Fruit fly (Drosophila melanogaster) whole organism, embryonic: ENCODE results near the gene Rexo5.
A peak's percentile ranks its signal among the peaks of the same experiment; 100 is the strongest.

Experiments used
- Bdp1 ChIP-seq: fragments of 200-800 bp; sonication (Bioruptor generic); optimal IDR thresholded peaks from 3 replicates; lab custom pipeline; 2016; ENCODE audit warnings: missing biosample characterization, missing genetic modification characterization
- Bgb ChIP-seq: fragments of 200-800 bp; sonication (Bioruptor generic); IDR thresholded peaks from 2 replicates; pipeline ENCODE4 v1.3.6; 2022; ENCODE audit warnings: missing biosample characterization, missing genetic modification characterization; ENCODE audit not compliant: partially characterized antibody
- CG11398 ChIP-seq: fragments of 200-800 bp; sonication (Bioruptor generic); optimal IDR thresholded peaks from 2 replicates; lab custom pipeline; 2016; ENCODE audit warnings: missing biosample characterization, missing genetic modification characterization
- CG11695 ChIP-seq: fragments of 200-800 bp; sonication (Bioruptor generic); IDR thresholded peaks from 3 replicates; pipeline ENCODE4 v1.3.6; 2022; ENCODE audit warnings: missing biosample characterization, missing genetic modification characterization
- CG16863 ChIP-seq: fragments of 200-800 bp; sonication (Bioruptor generic); optimal IDR thresholded peaks from 3 replicates; lab custom pipeline; 2016; ENCODE audit warnings: missing biosample characterization, missing genetic modification characterization
- CG18599 ChIP-seq: fragments of 200-800 bp; sonication (Bioruptor generic); optimal IDR thresholded peaks from 3 replicates; lab custom pipeline; 2017; ENCODE audit warnings: missing biosample characterization, missing genetic modification characterization, mild to moderate bottlenecking, moderate library complexity, missing genetic modification reagents
- CG31388 ChIP-seq: fragments of 200-800 bp; sonication (Bioruptor generic); optimal IDR thresholded peaks from 2 replicates; lab custom pipeline; 2016; ENCODE audit warnings: missing biosample characterization, missing genetic modification characterization
- CG4730 ChIP-seq: fragments of 200-800 bp; sonication (Bioruptor generic); IDR thresholded peaks from 2 replicates; pipeline ENCODE4 v1.3.6; 2022; ENCODE audit warnings: missing biosample characterization, missing genetic modification characterization
- CG5245 ChIP-seq: fragments of 200-800 bp; sonication (Bioruptor generic); optimal IDR thresholded peaks from 3 replicates; lab custom pipeline; 2016; ENCODE audit warnings: missing biosample characterization, missing genetic modification characterization
- CG8290 ChIP-seq, 3 experiments: fragments of 200-800 bp; sonication (Bioruptor generic); optimal IDR thresholded peaks; 2 replicates each; lab custom pipeline; 2016 to 2019; ENCODE audit warnings: missing biosample characterization in 3 of 3, missing genetic modification characterization in 3 of 3, mild to moderate bottlenecking in 2 of 3, moderate library complexity in 1 of 3
- CG8765 ChIP-seq: fragments of 200-800 bp; sonication (Bioruptor generic); IDR thresholded peaks from 2 replicates; pipeline ENCODE4 v1.3.6; 2022; ENCODE audit warnings: missing biosample characterization, missing genetic modification characterization
- CG9932 ChIP-seq: fragments of 200-800 bp; sonication (Bioruptor generic); IDR thresholded peaks from 2 replicates; pipeline ENCODE4 v1.3.6; 2022; ENCODE audit warnings: missing biosample characterization, missing genetic modification characterization
- CTCF ChIP-seq: fragments of 200-800 bp; sonication (Bioruptor generic); optimal IDR thresholded peaks from 2 replicates; lab custom pipeline; 2017; ENCODE audit warnings: missing biosample characterization, mild to moderate bottlenecking, missing genetic modification characterization, moderate library complexity
- Deaf1 ChIP-seq: fragments of 200-800 bp; optimal IDR thresholded peaks from 3 replicates; lab custom pipeline; 2019; ENCODE audit warnings: missing biosample characterization, mild to moderate bottlenecking, missing genetic modification characterization, moderate library complexity
- HLHmδ ChIP-seq: fragments of 200-800 bp; sonication (Bioruptor generic); optimal IDR thresholded peaks from 2 replicates; lab custom pipeline; 2018; ENCODE audit warnings: missing biosample characterization, mild to moderate bottlenecking, missing genetic modification characterization, moderate library complexity
- Hey ChIP-seq: fragments of 200-800 bp; sonication (Bioruptor generic); optimal IDR thresholded peaks from 3 replicates; lab custom pipeline; 2018; ENCODE audit warnings: missing biosample characterization, mild to moderate bottlenecking, missing genetic modification characterization
- HmgZ ChIP-seq: fragments of 200-800 bp; sonication (Bioruptor generic); optimal IDR thresholded peaks from 2 replicates; lab custom pipeline; 2018; ENCODE audit warnings: missing biosample characterization, mild to moderate bottlenecking, missing genetic modification characterization
- Jarid2 ChIP-seq: fragments of 200-800 bp; sonication (Bioruptor generic); optimal IDR thresholded peaks from 3 replicates; lab custom pipeline; 2017; ENCODE audit warnings: mild to moderate bottlenecking, missing biosample characterization, missing genetic modification reagents, missing genetic modification characterization
- MTF-1 ChIP-seq: fragments of 200-800 bp; sonication (Bioruptor generic); optimal IDR thresholded peaks from 2 replicates; lab custom pipeline; 2018; ENCODE audit warnings: missing biosample characterization, mild to moderate bottlenecking, missing genetic modification characterization, borderline replicate concordance
- Med ChIP-seq: fragments of 200-800 bp; sonication (Bioruptor generic); peaks from one replicate; lab custom pipeline; 2016; ENCODE audit warnings: missing biosample characterization, missing genetic modification characterization, mild to moderate bottlenecking, inconsistent platforms, moderate library complexity
- Meics ChIP-seq: fragments of 200-800 bp; sonication (Bioruptor generic); optimal IDR thresholded peaks from 2 replicates; lab custom pipeline; 2017; ENCODE audit warnings: missing biosample characterization, mild to moderate bottlenecking, missing genetic modification characterization
- Oaz ChIP-seq: fragments of 200-800 bp; sonication (Bioruptor generic); IDR thresholded peaks from 2 replicates; pipeline ENCODE4 v1.3.6; 2022; ENCODE audit warnings: missing biosample characterization, missing genetic modification characterization
- Sry-δ ChIP-seq: fragments of 200-800 bp; sonication (Bioruptor generic); optimal IDR thresholded peaks from 2 replicates; lab custom pipeline; 2016; ENCODE audit warnings: missing biosample characterization, missing genetic modification characterization
- Ssrp ChIP-seq: fragments of 200-800 bp; sonication (Bioruptor generic); optimal IDR thresholded peaks from 2 replicates; lab custom pipeline; 2018; ENCODE audit warnings: missing biosample characterization, mild to moderate bottlenecking, missing genetic modification characterization, moderate library complexity
- Trl ChIP-seq, 3 experiments: fragments of >200 bp in 2 of 3; fragments of 200-800 bp in 1 of 3; sonication (Bioruptor generic) in 1 of 3; optimal IDR thresholded peaks; 2 replicates in 1 of 3; 3 replicates in 2 of 3; lab custom pipeline; 2016 to 2017; ENCODE audit warnings: missing biosample characterization in 1 of 3, missing genetic modification characterization in 1 of 3
- Vsx1 ChIP-seq: fragments of 200-800 bp; sonication (Bioruptor generic); optimal IDR thresholded peaks from 2 replicates; lab custom pipeline; 2017; ENCODE audit warnings: missing biosample characterization, mild to moderate bottlenecking, missing genetic modification characterization, missing genetic modification reagents
- abd-A ChIP-seq: fragments of 200-800 bp; sonication (Bioruptor generic); optimal IDR thresholded peaks from 3 replicates; lab custom pipeline; 2019; ENCODE audit warnings: missing biosample characterization, mild to moderate bottlenecking, missing genetic modification characterization, moderate library complexity
- exex ChIP-seq: fragments of 200-800 bp; sonication (Bioruptor generic); optimal IDR thresholded peaks from 4 replicates; lab custom pipeline; 2018; ENCODE audit warnings: missing biosample characterization, mild to moderate bottlenecking, missing genetic modification characterization, moderate library complexity
- gro ChIP-seq: fragments of 200-800 bp; sonication (Bioruptor generic); optimal IDR thresholded peaks from 2 replicates; lab custom pipeline; 2016; ENCODE audit warnings: missing biosample characterization, missing genetic modification characterization
- jing ChIP-seq: fragments of 200-800 bp; sonication (Bioruptor generic); optimal IDR thresholded peaks from 2 replicates; lab custom pipeline; 2018; ENCODE audit warnings: missing biosample characterization, mild to moderate bottlenecking, missing genetic modification characterization
- kah ChIP-seq: fragments of 200-800 bp; sonication (Bioruptor generic); optimal IDR thresholded peaks from 2 replicates; lab custom pipeline; 2018; ENCODE audit warnings: missing biosample characterization, mild to moderate bottlenecking, missing genetic modification characterization
- lab ChIP-seq: fragments of 200-800 bp; sonication (Bioruptor generic); optimal IDR thresholded peaks from 3 replicates; lab custom pipeline; 2017; ENCODE audit warnings: missing biosample characterization, missing genetic modification characterization, mild to moderate bottlenecking, moderate library complexity, missing genetic modification reagents
- mirr ChIP-seq: fragments of 200-800 bp; sonication (Bioruptor generic); optimal IDR thresholded peaks from 3 replicates; lab custom pipeline; 2018; ENCODE audit warnings: missing biosample characterization, mild to moderate bottlenecking, missing genetic modification characterization
- nerfin-1 ChIP-seq: fragments of 200-800 bp; sonication (Bioruptor generic); optimal IDR thresholded peaks from 3 replicates; lab custom pipeline; 2019; ENCODE audit warnings: missing biosample characterization, mild to moderate bottlenecking, missing genetic modification characterization, moderate library complexity
- pan ChIP-seq, 4 experiments: fragments of >200 bp in 3 of 4; fragments of 200-800 bp in 1 of 4; sonication (Bioruptor generic) in 1 of 4; optimal IDR thresholded peaks in 3 of 4; IDR thresholded peaks in 1 of 4; 2 replicates each; pipeline versions ENCODE4 v1.3.6 to Lab custom; 2017 to 2022; ENCODE audit warnings: missing biosample characterization in 2 of 4, missing genetic modification characterization in 2 of 4, mixed read lengths in 1 of 4
- pita ChIP-seq: fragments of 200-800 bp; sonication (Bioruptor generic); optimal IDR thresholded peaks from 2 replicates; lab custom pipeline; 2017; ENCODE audit warnings: missing biosample characterization, mild to moderate bottlenecking, missing genetic modification characterization
- seq ChIP-seq: fragments of 200-800 bp; sonication (Bioruptor generic); IDR thresholded peaks from 2 replicates; pipeline ENCODE4 v1.3.6; 2022; ENCODE audit warnings: missing biosample characterization, missing genetic modification characterization
- slou ChIP-seq: fragments of 200-800 bp; sonication (Bioruptor generic); optimal IDR thresholded peaks from 3 replicates; lab custom pipeline; 2016; ENCODE audit warnings: missing biosample characterization, missing genetic modification characterization
- sr ChIP-seq: fragments of 200-800 bp; sonication (Bioruptor generic); IDR thresholded peaks from 3 replicates; pipeline ENCODE4 v1.3.6; 2022; ENCODE audit warnings: missing biosample characterization, missing genetic modification characterization
- stwl ChIP-seq: fragments of 200-800 bp; sonication (Bioruptor generic); optimal IDR thresholded peaks from 3 replicates; lab custom pipeline; 2018; ENCODE audit warnings: missing biosample characterization, mild to moderate bottlenecking, missing genetic modification characterization, moderate library complexity
- sug ChIP-seq: fragments of 200-800 bp; optimal IDR thresholded peaks from 2 replicates; lab custom pipeline; 2019; ENCODE audit warnings: missing biosample characterization, mild to moderate bottlenecking, missing genetic modification characterization, moderate library complexity

The Rexo5 gene

dm6 chr3L:6612637-6613036 is 9.2 kb downstream of the Rexo5 start (continued):
- TF ChIP-seq sr (GFP tag; lab: Robert Waterston, UW) (0 out of 3 replicates have a peak, but pooled peaks have one; percentile 36), pan (optimal IDR thresholded peaks at IDR 0.05; lab: Kevin White, UChicago) (no peak), pan (GFP tag; optimal IDR thresholded peaks at IDR 0.05 in 1 of 2, IDR thresholded peaks at IDR 0.05 in 1 of 2) (peak in 1 of 2 experiments; percentile 55)
- TF ChIP-seq, all 482 proteins: peak for 84

dm6 chr3L:6615181-6615580 is 11.7 kb downstream of the Rexo5 start:
- peak; percentile 53 for TF ChIP-seq gro (GFP tag; lab: Kevin White, UChicago)
- TF ChIP-seq Vsx1 (GFP tag; lab: Kevin White, UChicago) = peak; percentile 59
- TF ChIP-seq CG31388 (GFP tag; lab: Kevin White, UChicago) = no peak
- TF ChIP-seq Ssrp (tag; lab: Kevin White, UChicago) = no peak
- peak; percentile 46 for TF ChIP-seq sug (tag; lab: Kevin White, UChicago)
- TF ChIP-seq mirr (GFP tag; lab: Kevin White, UChicago) = no peak
- TF ChIP-seq slou (GFP tag; lab: Kevin White, UChicago) = no peak
- peak; percentile 15 for TF ChIP-seq CG18599 (GFP tag; lab: Kevin White, UChicago)
- TF ChIP-seq CG11695 (GFP tag; lab: Robert Waterston, UW) = no peak
- peak; percentile 96 for TF ChIP-seq exex (tag; lab: Kevin White, UChicago)
- TF ChIP-seq HLHmδ (GFP tag; lab: Kevin White, UChicago) = no peak
- no peak for TF ChIP-seq kah (GFP tag; lab: Kevin White, UChicago)
- no peak for TF ChIP-seq jing (GFP tag; lab: Kevin White, UChicago)
- peak; percentile 22 for TF ChIP-seq Hey
- peak; percentile 67 for TF ChIP-seq lab (GFP tag; lab: Kevin White, UChicago)

dm6 chr3L:6619060-6619459 is 15.6 kb downstream of the Rexo5 start:
- peak; percentile 62 for TF ChIP-seq CTCF (GFP tag; lab: Kevin White, UChicago)
- TF ChIP-seq CG5245 = no peak
- TF ChIP-seq Meics = peak; percentile 99
- TF ChIP-seq MTF-1 = no peak
- TF ChIP-seq Med (GFP tag; lab: Kevin White, UChicago) = peak; percentile 37
- peak; percentile 17 for TF ChIP-seq HmgZ (tag; lab: Kevin White, UChicago)
- TF ChIP-seq CG11398 = no peak
- no peak for TF ChIP-seq nerfin-1 (tag; lab: Kevin White, UChicago)
- no peak for TF ChIP-seq CG8290 (GFP tag; optimal IDR thresholded peaks at IDR 0.05; lab: Kevin White, UChicago)
- peak in 1 of 2 experiments; percentile 20 for TF ChIP-seq CG8290 (tag; optimal IDR thresholded peaks at IDR 0.05; lab: Kevin White, UChicago)
- TF ChIP-seq CG9932 (GFP tag; lab: Robert Waterston, UW) = peak; percentile 12; the same call in 1 of the 2 replicates
- TF ChIP-seq Bgb (GFP tag; lab: Robert Waterston, UW) = peak; percentile 24; the same call in 1 of the 2 replicates
- TF ChIP-seq CG4730 (GFP tag; lab: Robert Waterston, UW) = no peak
- peak; percentile 29 for TF ChIP-seq stwl
- TF ChIP-seq pita = peak; percentile 24

dm6 chr3L:6623669-6624204 is 20.3 kb downstream of the Rexo5 start, which contains the start of gene GluRIA:
Gene GluRIA (plus strand): TSS chr3L:6624032.
- TF ChIP-seq CG16863 (GFP tag; lab: Kevin White, UChicago) = no peak
- TF ChIP-seq CG8765 (GFP tag; lab: Robert Waterston, UW) = peak; percentile 66; the same call in 1 of the 2 replicates
- peak; percentile 67 for TF ChIP-seq Deaf1 (tag; lab: Kevin White, UChicago)
- TF ChIP-seq Sry-δ (GFP tag; lab: Kevin White, UChicago) = no peak
- peak; percentile 8; the same call in 1 of the 2 replicates for TF ChIP-seq seq (GFP tag; lab: Robert Waterston, UW)
- no peak for TF ChIP-seq Bdp1 (GFP tag; lab: Kevin White, UChicago)
- peak; percentile 55 to 67 for TF ChIP-seq Trl (optimal IDR thresholded peaks at IDR 0.05; lab: Kevin White, UChicago)
- no peak for TF ChIP-seq Trl (GFP tag; optimal IDR thresholded peaks at IDR 0.05; lab: Kevin White, UChicago)
- TF ChIP-seq abd-A (tag; lab: Kevin White, UChicago) = peak; percentile 26
- TF ChIP-seq Oaz (GFP tag; lab: Robert Waterston, UW) = 0 out of 2 replicates have a peak, but pooled peaks have one; percentile 19
- peak; percentile 44 for TF ChIP-seq Jarid2 (GFP tag; lab: Kevin White, UChicago)
